Fruit fly (Drosophila melanogaster) whole organism, embryonic: ENCODE data around the gene Hexim.

Experiments used
- C15 ChIP-seq: fragments of 200-800 bp; sonication (Bioruptor generic); IDR thresholded peaks from 3 replicates; pipeline ENCODE4 v1.3.6; 2022; ENCODE audit warnings: missing biosample characterization, missing genetic modification characterization
- CG1024 ChIP-seq: fragments of 200-800 bp; sonication (Bioruptor generic); IDR thresholded peaks from 2 replicates; pipeline ENCODE4 v1.3.6; 2022; ENCODE audit warnings: missing biosample characterization, missing genetic modification characterization
- CG10274 ChIP-seq: fragments of 200-800 bp; sonication (Bioruptor generic); optimal IDR thresholded peaks from 3 replicates; lab custom pipeline; 2017; ENCODE audit warnings: missing biosample characterization, mild to moderate bottlenecking, missing genetic modification characterization
- CG10979 ChIP-seq: fragments of 200-800 bp; sonication (Bioruptor generic); optimal IDR thresholded peaks from 2 replicates; lab custom pipeline; 2018; ENCODE audit warnings: missing biosample characterization, mild to moderate bottlenecking, missing genetic modification characterization, moderate library complexity
- CG11398 ChIP-seq: fragments of 200-800 bp; sonication (Bioruptor generic); optimal IDR thresholded peaks from 2 replicates; lab custom pipeline; 2016; ENCODE audit warnings: missing biosample characterization, missing genetic modification characterization
- CG1233 ChIP-seq: fragments of 200-800 bp; sonication (Bioruptor generic); optimal IDR thresholded peaks from 4 replicates; lab custom pipeline; 2018; ENCODE audit warnings: missing biosample characterization, mild to moderate bottlenecking, missing genetic modification characterization
- CG12391 ChIP-seq: fragments of 200-800 bp; sonication (Bioruptor generic); optimal IDR thresholded peaks from 3 replicates; lab custom pipeline; 2018; ENCODE audit warnings: missing biosample characterization, mild to moderate bottlenecking, missing genetic modification characterization, moderate library complexity
- CG13424 ChIP-seq: fragments of 200-800 bp; sonication (Bioruptor generic); optimal IDR thresholded peaks from 2 replicates; lab custom pipeline; 2019; ENCODE audit warnings: missing biosample characterization, mild to moderate bottlenecking, missing genetic modification characterization, moderate library complexity
- CG13775 ChIP-seq: fragments of 200-800 bp; sonication (Bioruptor generic); optimal IDR thresholded peaks from 3 replicates; lab custom pipeline; 2017; ENCODE audit warnings: missing biosample characterization, mild to moderate bottlenecking, missing genetic modification characterization
- CG13894 ChIP-seq: fragments of 200-800 bp; sonication (Bioruptor generic); optimal IDR thresholded peaks from 3 replicates; lab custom pipeline; 2018; ENCODE audit warnings: missing biosample characterization, mild to moderate bottlenecking, missing genetic modification characterization, moderate library complexity
- CG14014 ChIP-seq: fragments of 200-800 bp; sonication (Bioruptor generic); IDR thresholded peaks from 2 replicates; pipeline ENCODE4 v1.3.6; 2022; ENCODE audit warnings: missing biosample characterization, missing genetic modification characterization
- CG15011 ChIP-seq: fragments of 200-800 bp; sonication (Bioruptor generic); optimal IDR thresholded peaks from 3 replicates; lab custom pipeline; 2018; ENCODE audit warnings: missing biosample characterization, mild to moderate bottlenecking, missing genetic modification characterization
- CG3163 ChIP-seq: fragments of 200-800 bp; sonication (Bioruptor generic); optimal IDR thresholded peaks from 3 replicates; lab custom pipeline; 2016; ENCODE audit warnings: missing biosample characterization, missing genetic modification characterization
- CG32767 ChIP-seq: fragments of 200-800 bp; sonication (Bioruptor generic); IDR thresholded peaks from 2 replicates; pipeline ENCODE4 v1.3.6; 2022; ENCODE audit warnings: missing biosample characterization, missing genetic modification characterization
- CG34376 ChIP-seq: fragments of 200-800 bp; sonication (Bioruptor generic); optimal IDR thresholded peaks from 2 replicates; lab custom pipeline; 2018; ENCODE audit warnings: missing biosample characterization, mild to moderate bottlenecking, missing genetic modification characterization
- CG4707 ChIP-seq: fragments of 200-800 bp; sonication (Bioruptor generic); optimal IDR thresholded peaks from 2 replicates; lab custom pipeline; 2018; ENCODE audit warnings: missing biosample characterization, mild to moderate bottlenecking, missing genetic modification characterization, moderate library complexity
- CG6175 ChIP-seq: fragments of 200-800 bp; sonication (Bioruptor generic); IDR thresholded peaks from 3 replicates; pipeline ENCODE4 v1.3.6; 2022; ENCODE audit warnings: missing biosample characterization, missing genetic modification characterization
- CG6683 ChIP-seq: fragments of 200-800 bp; sonication (Bioruptor generic); optimal IDR thresholded peaks from 2 replicates; lab custom pipeline; 2017; ENCODE audit warnings: missing biosample characterization, mild to moderate bottlenecking, missing genetic modification characterization, missing genetic modification reagents
- CG6813 ChIP-seq: fragments of 200-800 bp; sonication (Bioruptor generic); optimal IDR thresholded peaks from 2 replicates; lab custom pipeline; 2017; ENCODE audit warnings: missing biosample characterization, missing genetic modification characterization, mild to moderate bottlenecking, moderate library complexity, missing genetic modification reagents
- CG6854 ChIP-seq: fragments of 200-800 bp; sonication (Bioruptor generic); optimal IDR thresholded peaks from 3 replicates; lab custom pipeline; 2017; ENCODE audit warnings: missing biosample characterization, mild to moderate bottlenecking, missing genetic modification characterization
- CG7357 ChIP-seq: fragments of 200-800 bp; sonication (Bioruptor generic); IDR thresholded peaks from 3 replicates; pipeline ENCODE4 v1.3.6; 2022; ENCODE audit warnings: missing biosample characterization, missing genetic modification characterization
- CG8478 ChIP-seq: fragments of >200 bp; optimal IDR thresholded peaks from 2 replicates; lab custom pipeline; 2018
- CTCF ChIP-seq: fragments of 200-800 bp; sonication (Bioruptor generic); optimal IDR thresholded peaks from 2 replicates; lab custom pipeline; 2017; ENCODE audit warnings: missing biosample characterization, mild to moderate bottlenecking, missing genetic modification characterization, moderate library complexity
- CkIIα-i1 ChIP-seq: fragments of 200-800 bp; sonication (Bioruptor generic); IDR thresholded peaks from 2 replicates; pipeline ENCODE4 v1.3.6; 2022; ENCODE audit warnings: missing biosample characterization, missing genetic modification characterization
- Dbx ChIP-seq: fragments of 200-800 bp; sonication (Bioruptor generic); IDR thresholded peaks from 3 replicates; pipeline ENCODE4 v1.3.6; 2022; ENCODE audit warnings: missing biosample characterization, missing genetic modification characterization
- Deaf1 ChIP-seq: fragments of 200-800 bp; optimal IDR thresholded peaks from 3 replicates; lab custom pipeline; 2019; ENCODE audit warnings: missing biosample characterization, mild to moderate bottlenecking, missing genetic modification characterization, moderate library complexity
- ERR ChIP-seq: fragments of 200-800 bp; sonication (Bioruptor generic); optimal IDR thresholded peaks from 2 replicates; lab custom pipeline; 2016; ENCODE audit warnings: missing biosample characterization, missing genetic modification characterization
- Elba2 ChIP-seq: fragments of 200-800 bp; sonication (Bioruptor generic); optimal IDR thresholded peaks from 3 replicates; lab custom pipeline; 2016; ENCODE audit warnings: missing biosample characterization, missing genetic modification characterization
- Ets97D ChIP-seq: fragments of 200-800 bp; sonication (Bioruptor generic); optimal IDR thresholded peaks from 3 replicates; lab custom pipeline; 2016; ENCODE audit warnings: missing biosample characterization, missing genetic modification characterization
- Fer2 ChIP-seq: fragments of 200-800 bp; sonication (Bioruptor generic); optimal IDR thresholded peaks from 2 replicates; lab custom pipeline; 2018; ENCODE audit warnings: missing biosample characterization, mild to moderate bottlenecking, missing genetic modification characterization, moderate library complexity
- Lpt ChIP-seq: fragments of >200 bp; optimal IDR thresholded peaks from 2 replicates; lab custom pipeline; 2018; ENCODE audit warnings: missing biosample characterization, missing genetic modification characterization
- NK7.1 ChIP-seq: fragments of 200-800 bp; sonication (Bioruptor generic); optimal IDR thresholded peaks from 3 replicates; lab custom pipeline; 2016; ENCODE audit warnings: missing biosample characterization, missing genetic modification characterization
- Nf-YB ChIP-seq: fragments of 200-800 bp; sonication (Bioruptor generic); optimal IDR thresholded peaks from 3 replicates; lab custom pipeline; 2019; ENCODE audit warnings: missing biosample characterization, mild to moderate bottlenecking, missing genetic modification characterization, moderate library complexity
- NfI ChIP-seq: fragments of 200-800 bp; sonication (Bioruptor generic); optimal IDR thresholded peaks from 3 replicates; lab custom pipeline; 2018; ENCODE audit warnings: missing biosample characterization, mild to moderate bottlenecking, missing genetic modification characterization, moderate library complexity
- Poxn ChIP-seq: fragments of 200-800 bp; sonication (Bioruptor generic); IDR thresholded peaks from 2 replicates; pipeline ENCODE4 v1.3.6; 2022; ENCODE audit warnings: missing biosample characterization, missing genetic modification characterization
- Ptx1 ChIP-seq: fragments of 200-800 bp; sonication (Bioruptor generic); IDR thresholded peaks from 2 replicates; pipeline ENCODE4 v1.3.6; 2022; ENCODE audit warnings: missing biosample characterization, missing genetic modification characterization
- amos ChIP-seq: fragments of 200-800 bp; sonication (Bioruptor generic); IDR thresholded peaks from 2 replicates; pipeline ENCODE4 v1.3.6; 2022; ENCODE audit warnings: missing biosample characterization, missing genetic modification characterization; ENCODE audit not compliant: partially characterized antibody
- ase ChIP-seq: fragments of 200-800 bp; sonication (Bioruptor generic); IDR thresholded peaks from 3 replicates; pipeline ENCODE4 v1.3.6; 2022; ENCODE audit warnings: missing biosample characterization, missing genetic modification characterization
- crol ChIP-seq: fragments of 200-800 bp; sonication (Bioruptor generic); IDR thresholded peaks from 2 replicates; pipeline ENCODE4 v1.3.6; 2022; ENCODE audit warnings: missing biosample characterization, missing genetic modification characterization
- crp ChIP-seq, 2 experiments: fragments of 200-800 bp; sonication (Bioruptor generic); optimal IDR thresholded peaks; 2 replicates in 1 of 2; 3 replicates in 1 of 2; lab custom pipeline; 2017; ENCODE audit warnings: missing biosample characterization in 2 of 2, missing genetic modification characterization in 2 of 2, mild to moderate bottlenecking in 1 of 2, moderate library complexity in 1 of 2
- da ChIP-seq: fragments of 200-800 bp; sonication (Bioruptor generic); optimal IDR thresholded peaks from 2 replicates; lab custom pipeline; 2016; ENCODE audit warnings: missing biosample characterization, missing genetic modification characterization
- dysf ChIP-seq: fragments of 200-800 bp; sonication (Bioruptor generic); IDR thresholded peaks from 3 replicates; pipeline ENCODE4 v1.3.6; 2022; ENCODE audit warnings: missing biosample characterization, missing genetic modification characterization
- gcm ChIP-seq: fragments of 200-800 bp; sonication (Bioruptor generic); optimal IDR thresholded peaks from 2 replicates; lab custom pipeline; 2019; ENCODE audit warnings: missing biosample characterization, mild to moderate bottlenecking, missing genetic modification characterization, moderate library complexity
- gt ChIP-seq: fragments of 200-800 bp; sonication (Bioruptor generic); IDR thresholded peaks from 2 replicates; pipeline ENCODE4 v1.3.6; 2022; ENCODE audit warnings: missing biosample characterization, missing genetic modification characterization
- hb ChIP-seq: fragments of 200-800 bp; sonication (Bioruptor generic); IDR thresholded peaks from 3 replicates; pipeline ENCODE4 v1.3.6; 2022; ENCODE audit warnings: missing biosample characterization, missing genetic modification characterization; ENCODE audit not compliant: partially characterized antibody
- jing ChIP-seq: fragments of 200-800 bp; sonication (Bioruptor generic); optimal IDR thresholded peaks from 2 replicates; lab custom pipeline; 2018; ENCODE audit warnings: missing biosample characterization, mild to moderate bottlenecking, missing genetic modification characterization
- pho ChIP-seq: fragments of 200-800 bp; sonication (Bioruptor generic); optimal IDR thresholded peaks from 2 replicates; lab custom pipeline; 2016; ENCODE audit warnings: missing biosample characterization, missing genetic modification characterization
- repo ChIP-seq: fragments of 200-800 bp; sonication (Bioruptor generic); optimal IDR thresholded peaks from 2 replicates; lab custom pipeline; 2016; ENCODE audit warnings: missing biosample characterization, missing genetic modification characterization
- ro ChIP-seq: fragments of 200-800 bp; sonication (Bioruptor generic); IDR thresholded peaks from 2 replicates; pipeline ENCODE4 v1.3.6; 2022; ENCODE audit warnings: missing biosample characterization, missing genetic modification characterization
- tgo ChIP-seq: fragments of 200-800 bp; sonication (Bioruptor generic); IDR thresholded peaks from 3 replicates; pipeline ENCODE4 v1.3.6; 2022; ENCODE audit warnings: missing biosample characterization, missing genetic modification characterization
- trh ChIP-seq: fragments of 200-800 bp; sonication (Bioruptor generic); optimal IDR thresholded peaks from 2 replicates; lab custom pipeline; 2016; ENCODE audit warnings: missing biosample characterization, missing genetic modification characterization
- ttk ChIP-seq: fragments of 200-800 bp; sonication (Bioruptor generic); IDR thresholded peaks from 2 replicates; pipeline ENCODE4 v2.1.2; 2022; ENCODE audit warnings: missing biosample characterization, missing genetic modification characterization

Gene Hexim

dm6 chr3R:14706860-14707259 lies 47.6 kb downstream of the Hexim start (continued):
- peak; percentile 80 for TF ChIP-seq Ptx1
- no peak for TF ChIP-seq CG13894
- TF ChIP-seq CG4707 (GFP tag; lab: Kevin White, UChicago), result no peak
- no peak for TF ChIP-seq CG34376 (GFP tag; lab: Kevin White, UChicago)
- no peak for TF ChIP-seq gcm (GFP tag; lab: Kevin White, UChicago)
- peak; percentile 8 for TF ChIP-seq Ets97D (GFP tag; lab: Kevin White, UChicago)
- no peak for TF ChIP-seq CG11398
- TF ChIP-seq C15 (GFP tag; lab: Robert Waterston, UW), result no peak
- TF ChIP-seq CG32767 (GFP tag; lab: Robert Waterston, UW), result peak; percentile 50; the same call in 1 of the 2 replicates
- no peak for TF ChIP-seq CG6683 (GFP tag; lab: Kevin White, UChicago)
- TF ChIP-seq CG10979, result peak; percentile 16
- TF ChIP-seq tgo, result peak; percentile 46; the same call in 2 of the 3 replicates
- peak; percentile 33 for TF ChIP-seq pho (GFP tag; lab: Kevin White, UChicago)
- TF ChIP-seq Poxn, result no peak
- TF ChIP-seq CG7357 (GFP tag; lab: Robert Waterston, UW), result peak; percentile 64; the same call in 2 of the 3 replicates
- peak; percentile 46 for TF ChIP-seq NK7.1
- no peak for TF ChIP-seq Deaf1 (tag; lab: Kevin White, UChicago)
- peak; percentile 28 for TF ChIP-seq CG13424 (tag; lab: Kevin White, UChicago)
- no peak for TF ChIP-seq Elba2 (GFP tag; lab: Kevin White, UChicago)
- TF ChIP-seq Fer2 (tag; lab: Kevin White, UChicago), result no peak
- TF ChIP-seq ttk, result peak; percentile 77
- no peak for TF ChIP-seq crp (GFP tag; optimal IDR thresholded peaks at IDR 0.05; lab: Kevin White, UChicago)
- 0 out of 3 replicates have a peak, but pooled peaks have one; percentile 61 for TF ChIP-seq ase (GFP tag; lab: Robert Waterston, UW)
- TF ChIP-seq CG6813, result peak; percentile 4
- TF ChIP-seq CG3163, result no peak
- no peak for TF ChIP-seq Nf-YB (GFP tag; lab: Kevin White, UChicago)
- TF ChIP-seq ro (GFP tag; lab: Robert Waterston, UW), result no peak
- TF ChIP-seq Dbx (GFP tag; lab: Robert Waterston, UW), result peak; percentile 84
- no peak for TF ChIP-seq trh (GFP tag; lab: Kevin White, UChicago)
- no peak for TF ChIP-seq CG8478 (lab: Kevin White, UChicago)
- no peak for TF ChIP-seq CkIIα-i1 (GFP tag; lab: Robert Waterston, UW)
- peak; percentile 13 for TF ChIP-seq NfI (GFP tag; lab: Kevin White, UChicago)
- peak; percentile 74; the same call in 2 of the 3 replicates for TF ChIP-seq hb
- TF ChIP-seq CG15011 (GFP tag; lab: Kevin White, UChicago), result no peak
- peak; percentile 22 for TF ChIP-seq CG13775 (GFP tag; lab: Kevin White, UChicago)
- TF ChIP-seq CG1024 (GFP tag; lab: Robert Waterston, UW), result no peak
- TF ChIP-seq CG6175 (GFP tag; lab: Robert Waterston, UW), result peak; percentile 31; the same call in 1 of the 3 replicates
- no peak; the same call in 1 of the 2 replicates for TF ChIP-seq gt (GFP tag; lab: Robert Waterston, UW)
- no peak for TF ChIP-seq CTCF
- TF ChIP-seq CG12391 (tag; lab: Kevin White, UChicago), result peak; percentile 25
- TF ChIP-seq dysf, result peak; percentile 81
- TF ChIP-seq CG14014 (GFP tag; lab: Robert Waterston, UW), result peak; percentile 84
- peak; percentile 25; the same call in 1 of the 2 replicates for TF ChIP-seq amos (GFP tag; lab: Robert Waterston, UW)
- TF ChIP-seq da (GFP tag; lab: Kevin White, UChicago), result no peak
- TF ChIP-seq crol (GFP tag; lab: Robert Waterston, UW), result 0 out of 2 replicates have a peak, but pooled peaks have one; percentile 17
- TF ChIP-seq jing, result peak; percentile 13
- TF ChIP-seq CG1233 (GFP tag; lab: Kevin White, UChicago), result no peak
- TF ChIP-seq CG10274 (GFP tag; lab: Kevin White, UChicago), result no peak
- no peak for TF ChIP-seq Lpt (GFP tag; lab: Kevin White, UChicago)
- peak; percentile 8 for TF ChIP-seq ERR (GFP tag; lab: Kevin White, UChicago)
- peak; percentile 56 for TF ChIP-seq repo (GFP tag; lab: Kevin White, UChicago)
- no peak for TF ChIP-seq CG6854 (GFP tag; lab: Kevin White, UChicago)
